Worm (Caenorhabditis elegans): ENCODE data around the gene C15C8.8.

ce11 chrV:12797992-12798391 lies 45.7 kb upstream of the C15C8.8 start, which contains the start of gene ugt-6:
- TF ChIP-seq F13H6.1 (tag; optimal IDR thresholded peaks at IDR 0.05) (no peak), ceh-82 (tag; optimal IDR thresholded peaks at IDR 0.05) (no peak), elt-1 (tag; optimal IDR thresholded peaks at IDR 0.05) (no peak), nhr-12 (tag; optimal IDR thresholded peaks at IDR 0.05) (no peak), unc-62 (GFP tag; optimal IDR thresholded peaks at IDR 0.05) (no peak), mbf-1 (tag; optimal IDR thresholded peaks at IDR 0.05) (no peak), snpc-4 (tag; optimal IDR thresholded peaks at IDR 0.05) (no peak), C34F6.9 (tag; optimal IDR thresholded peaks at IDR 0.05) (no peak), R02D3.7 (tag; optimal IDR thresholded peaks at IDR 0.05) (no peak), skn-1 (tag; optimal IDR thresholded peaks at IDR 0.05) (no peak)

All from whole organism, L2 larva.